Fruit fly (Drosophila melanogaster): ENCODE data around the gene CG31156.

The CG31156 gene

DNA sequence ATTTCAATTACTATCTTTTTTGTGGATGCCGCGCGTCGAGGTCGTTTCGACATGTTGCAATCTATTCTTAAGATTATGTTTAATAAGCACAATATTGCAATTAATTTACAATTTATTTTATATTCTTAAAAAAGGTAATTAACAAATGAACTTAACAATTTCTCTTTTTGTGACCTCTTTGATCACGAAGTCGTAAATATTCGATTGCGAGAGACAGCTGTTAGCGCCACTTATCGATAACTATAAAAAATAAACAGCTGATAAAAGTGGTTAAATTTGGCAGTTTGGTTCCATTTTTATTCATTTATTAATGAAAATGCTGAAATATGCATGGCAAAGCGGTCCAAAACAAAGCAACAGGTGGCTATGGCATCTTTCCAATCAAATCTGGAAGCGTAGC is at the start of gene CG31156, which contains the start of gene mRRF2:
TSS of gene CG31156 (minus strand) at position 209 of the 400 bp plus-strand sequence.
TSS of gene mRRF2 (plus strand) at position 239 of the 400 bp plus-strand sequence.
- TF ChIP-seq EcR (GFP tag; optimal IDR thresholded peaks at IDR 0.05) (no peak), Pif1B (GFP tag; optimal IDR thresholded peaks at IDR 0.05) (no peak), CG15710 (tag; optimal IDR thresholded peaks at IDR 0.05) (no peak), D1 (tag; optimal IDR thresholded peaks at IDR 0.05) (no peak), CG17806 (tag; optimal IDR thresholded peaks at IDR 0.05) (no peak), CG9948 (tag; optimal IDR thresholded peaks at IDR 0.05) (no peak), CG13204 (GFP tag; optimal IDR thresholded peaks at IDR 0.05) (no peak), CG14655 (GFP tag; optimal IDR thresholded peaks at IDR 0.05) (no peak), fd96Ca (GFP tag; IDR thresholded peaks at IDR 0.05) (no peak)

- peak; percentile 61 for TF ChIP-seq CG32121 (GFP tag; IDR thresholded peaks at IDR 0.05)
- TF ChIP-seq CG14655 (GFP tag; optimal IDR thresholded peaks at IDR 0.05): peak; percentile 37
- TF ChIP-seq EcR (GFP tag; optimal IDR thresholded peaks at IDR 0.05): no peak
- peak; percentile 72 for TF ChIP-seq Pif1A (GFP tag; optimal IDR thresholded peaks at IDR 0.05)
- TF ChIP-seq CG4496 (GFP tag; IDR thresholded peaks at IDR 0.05): peak; percentile 68
- TF ChIP-seq CG13204 (GFP tag; optimal IDR thresholded peaks at IDR 0.05): no peak
- no peak for TF ChIP-seq gl (tag; optimal IDR thresholded peaks at IDR 0.05)
- TF ChIP-seq D1 (tag; optimal IDR thresholded peaks at IDR 0.05): no peak
- TF ChIP-seq CG8301 (tag; optimal IDR thresholded peaks at IDR 0.05): peak; percentile 45
- TF ChIP-seq CG15710 (tag; optimal IDR thresholded peaks at IDR 0.05): peak; percentile 62
- no peak for TF ChIP-seq CG17806 (tag; optimal IDR thresholded peaks at IDR 0.05)
- peak; percentile 61 for TF ChIP-seq CG34367 (tag; optimal IDR thresholded peaks at IDR 0.05)
- TF ChIP-seq CG9948 (tag; optimal IDR thresholded peaks at IDR 0.05): peak; percentile 45
- peak; percentile 21; the same call in 1 of the 2 replicates for TF ChIP-seq Ets98B (GFP tag; IDR thresholded peaks at IDR 0.05)
- TF ChIP-seq CG8159 (tag; optimal IDR thresholded peaks at IDR 0.05): peak; percentile 28
Observed at dm6 chr3R:22663115-22663514, 49.7 kb upstream of the CG31156 start.

dm6 chr3R:22649859-22650258 is 36.4 kb upstream of the CG31156 start:
- no peak for TF ChIP-seq CG34367 (tag; optimal IDR thresholded peaks at IDR 0.05)
- TF ChIP-seq CG8301 (tag; optimal IDR thresholded peaks at IDR 0.05): no peak
- TF ChIP-seq Pif1B (GFP tag; optimal IDR thresholded peaks at IDR 0.05): no peak
- TF ChIP-seq EcR (GFP tag; optimal IDR thresholded peaks at IDR 0.05): no peak
- no peak for TF ChIP-seq CG32121 (GFP tag; IDR thresholded peaks at IDR 0.05)
- TF ChIP-seq D1 (tag; optimal IDR thresholded peaks at IDR 0.05): no peak
- TF ChIP-seq CG10348 (GFP tag; IDR thresholded peaks at IDR 0.05): no peak
- no peak for TF ChIP-seq CG13204 (GFP tag; optimal IDR thresholded peaks at IDR 0.05)
- no peak for TF ChIP-seq CG9948 (tag; optimal IDR thresholded peaks at IDR 0.05)
- no peak for TF ChIP-seq rn (GFP tag; IDR thresholded peaks at IDR 0.05)
- no peak for TF ChIP-seq Pif1A (GFP tag; optimal IDR thresholded peaks at IDR 0.05)
- no peak for TF ChIP-seq gl (tag; optimal IDR thresholded peaks at IDR 0.05)

- TF ChIP-seq rn (GFP tag; IDR thresholded peaks at IDR 0.05) (no peak), CG10348 (GFP tag; IDR thresholded peaks at IDR 0.05) (no peak), D1 (tag; optimal IDR thresholded peaks at IDR 0.05) (no peak), CG15710 (tag; optimal IDR thresholded peaks at IDR 0.05) (no peak), CG8159 (tag; optimal IDR thresholded peaks at IDR 0.05) (no peak), CG34367 (tag; optimal IDR thresholded peaks at IDR 0.05) (no peak), CG12605 (GFP tag; IDR thresholded peaks at IDR 0.05) (no peak), fd96Ca (GFP tag; IDR thresholded peaks at IDR 0.05) (no peak), Pif1B (GFP tag; optimal IDR thresholded peaks at IDR 0.05) (no peak), CG13204 (GFP tag; optimal IDR thresholded peaks at IDR 0.05) (no peak), CG9948 (tag; optimal IDR thresholded peaks at IDR 0.05) (no peak), Ets98B (GFP tag; IDR thresholded peaks at IDR 0.05) (no peak), CG17806 (tag; optimal IDR thresholded peaks at IDR 0.05) (no peak), CG4496 (GFP tag; IDR thresholded peaks at IDR 0.05) (no peak), CG8301 (tag; optimal IDR thresholded peaks at IDR 0.05) (no peak)
Observed at dm6 chr3R:22639239-22639858, 25.9 kb upstream of the CG31156 start, which contains the start of the genes loco and wake. loco (minus strand) TSS chr3R:22639387. wake (plus strand) TSS chr3R:22639808.

DNA sequence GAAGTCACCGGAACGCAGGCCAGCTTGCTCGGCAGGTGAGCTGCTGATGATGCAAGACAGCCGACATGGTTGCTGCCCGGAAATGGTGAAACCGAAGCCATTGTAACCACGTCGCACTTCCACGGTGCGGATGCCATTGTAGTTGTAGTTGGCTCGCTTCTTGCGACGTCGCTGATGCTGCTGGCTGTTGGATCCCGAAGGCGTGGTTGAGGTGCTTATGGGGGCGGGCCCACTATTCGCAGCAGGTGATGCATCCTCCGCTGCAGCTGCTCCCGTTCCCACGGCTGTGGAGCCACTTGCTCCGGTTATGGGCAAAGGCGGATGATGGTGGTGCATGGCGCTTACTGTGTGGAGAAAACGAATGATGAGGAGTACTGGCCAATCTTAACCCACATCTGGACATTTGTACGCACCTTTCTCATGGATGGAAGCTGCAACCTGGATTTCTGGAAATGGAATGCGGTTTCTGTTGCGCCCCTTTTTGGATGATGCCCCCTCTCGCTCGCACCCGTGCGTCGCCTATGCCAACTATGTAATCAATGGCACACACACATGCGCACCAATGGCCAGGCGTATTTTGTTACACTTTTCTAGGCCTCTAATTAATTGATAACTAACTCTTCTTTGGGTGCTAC is 25.3 kb upstream of the CG31156 start:
- TF ChIP-seq CG8159 (tag; optimal IDR thresholded peaks at IDR 0.05) (no peak), Ets98B (GFP tag; IDR thresholded peaks at IDR 0.05) (no peak), CG14655 (GFP tag; optimal IDR thresholded peaks at IDR 0.05) (no peak), CG32121 (GFP tag; IDR thresholded peaks at IDR 0.05) (no peak), CG17806 (tag; optimal IDR thresholded peaks at IDR 0.05) (no peak), CG4496 (GFP tag; IDR thresholded peaks at IDR 0.05) (no peak), rn (GFP tag; IDR thresholded peaks at IDR 0.05) (no peak), Pif1A (GFP tag; optimal IDR thresholded peaks at IDR 0.05) (no peak)

dm6 chr3R:22636567-22636889 is 23.1 kb upstream of the CG31156 start:
- TF ChIP-seq rn (GFP tag; IDR thresholded peaks at IDR 0.05) (no peak), Pif1B (GFP tag; optimal IDR thresholded peaks at IDR 0.05) (no peak), CG13204 (GFP tag; optimal IDR thresholded peaks at IDR 0.05) (peak; percentile 94)

Data from whole organism, pupa.